Fruit fly (Drosophila melanogaster) whole organism, prepupa: ENCODE measurements around the gene MICU3.

Experiments
- CG16779 ChIP-seq: fragments of 200-800 bp; sonication (Bioruptor generic); optimal IDR thresholded peaks from 3 replicates; lab custom pipeline; 2017; ENCODE audit warnings: missing biosample characterization, mild to moderate bottlenecking, missing genetic modification characterization
- CG6854 ChIP-seq: fragments of 200-800 bp; sonication (Bioruptor generic); optimal IDR thresholded peaks from 2 replicates; lab custom pipeline; 2017; ENCODE audit warnings: missing biosample characterization, mild to moderate bottlenecking, missing genetic modification characterization
- Eip93F ChIP-seq: fragments of 200-800 bp; sonication (Bioruptor generic); optimal IDR thresholded peaks from 2 replicates; lab custom pipeline; 2016; ENCODE audit warnings: missing biosample characterization, mild to moderate bottlenecking, missing genetic modification characterization
- Ets21C ChIP-seq: fragments of 200-800 bp; sonication (Bioruptor generic); optimal IDR thresholded peaks from 3 replicates; lab custom pipeline; 2016; ENCODE audit warnings: missing biosample characterization, missing genetic modification characterization
- Lpt ChIP-seq: fragments of 200-800 bp; sonication (Bioruptor generic); optimal IDR thresholded peaks from 3 replicates; lab custom pipeline; 2016; ENCODE audit warnings: missing biosample characterization, missing genetic modification characterization
- dac ChIP-seq: fragments of 200-800 bp; sonication (Bioruptor generic); optimal IDR thresholded peaks from 2 replicates; lab custom pipeline; 2017; ENCODE audit warnings: missing biosample characterization, mild to moderate bottlenecking, missing genetic modification characterization
- dsx ChIP-seq: fragments of 200-800 bp; optimal IDR thresholded peaks from 3 replicates; lab custom pipeline; 2019; ENCODE audit warnings: missing biosample characterization, mild to moderate bottlenecking, missing genetic modification characterization, moderate library complexity; ENCODE audit not compliant: poor library complexity, severe bottlenecking
- pdm3 ChIP-seq: fragments of 200-800 bp; sonication (Bioruptor generic); optimal IDR thresholded peaks from 3 replicates; lab custom pipeline; 2016; ENCODE audit warnings: missing biosample characterization, missing genetic modification characterization
- ss ChIP-seq, 2 experiments: fragments of 200-800 bp; sonication (Bioruptor generic); optimal IDR thresholded peaks; 2 replicates in 1 of 2; 3 replicates in 1 of 2; lab custom pipeline; 2017 to 2018; ENCODE audit warnings: mild to moderate bottlenecking in 2 of 2, missing biosample characterization in 2 of 2, missing genetic modification characterization in 2 of 2, moderate library complexity in 1 of 2

DNA sequence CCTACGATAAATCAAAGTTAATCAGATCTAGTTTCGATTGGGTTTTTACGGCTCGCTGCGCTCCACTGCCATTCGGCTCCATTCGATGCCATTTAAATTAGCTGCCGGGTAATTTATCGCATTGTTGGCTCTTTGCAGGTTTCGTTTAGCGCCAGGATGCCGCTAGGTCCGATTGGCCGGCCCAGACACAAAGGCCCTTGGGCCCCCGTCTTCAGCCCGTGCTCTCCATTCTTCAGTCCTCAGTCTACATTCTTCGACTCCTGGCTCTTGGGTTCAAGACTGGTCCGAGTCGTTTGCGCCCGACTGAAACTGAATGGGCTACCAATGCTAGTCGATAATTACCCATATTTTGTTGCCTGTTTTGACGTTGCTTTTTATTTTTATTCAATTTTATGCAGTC lies 33.9 kb upstream of the MICU3 start:
- no peak for TF ChIP-seq CG6854
- no peak for TF ChIP-seq Eip93F
- peak in 1 of 2 experiments; percentile 54 for TF ChIP-seq ss (GFP tag; optimal IDR thresholded peaks at IDR 0.05; lab: Kevin White, UChicago)
- peak; percentile 73 for TF ChIP-seq dsx (GFP tag; lab: Kevin White, UChicago)
- no peak for TF ChIP-seq Lpt (GFP tag; lab: Kevin White, UChicago)
- TF ChIP-seq CG16779 (tag; lab: Kevin White, UChicago), result no peak
- no peak for TF ChIP-seq Ets21C (GFP tag; lab: Kevin White, UChicago)
- no peak for TF ChIP-seq dac (GFP tag; lab: Kevin White, UChicago)
- no peak for TF ChIP-seq pdm3 (GFP tag; lab: Kevin White, UChicago)
